Worm (Caenorhabditis elegans) whole organism, L4/young adult: ENCODE measurements around the gene sprp-4.

ENCODE experiments used
- dao-5 ChIP-seq: sonication (generic microtip); optimal IDR thresholded peaks from 2 replicates; lab custom pipeline; 2016; ENCODE audit warnings: missing genotype, missing genetic modification characterization, moderate library complexity, missing compliant biosample characterization
- him-1 ChIP-seq: sonication (generic microtip); optimal IDR thresholded peaks from 2 replicates; lab custom pipeline; 2016; ENCODE audit warnings: missing genotype, missing genetic modification reagents, missing genetic modification characterization, missing compliant biosample characterization

ce11 chrX:8892808-8893207, 39.4 kb upstream of the sprp-4 start, which contains the start of gene C13E3.1:
- TF ChIP-seq him-1 (tag; lab: Kevin White, UChicago) (no peak), dao-5 (tag; lab: Kevin White, UChicago) (no peak)
